Fruit fly (Drosophila melanogaster): ENCODE measurements around the gene aurA.

The aurA gene

dm6 chr3R:11981962-11982361, 19.0 kb downstream of the aurA start, which contains the start of gene CG12224:
CG12224 (minus strand) TSS chr3R:11982062.
- no peak for TF ChIP-seq Dif (GFP tag; optimal IDR thresholded peaks at IDR 0.05; ENCODE audit: partially characterized antibody)
- no peak for TF ChIP-seq Mio (GFP tag; optimal IDR thresholded peaks at IDR 0.05)
- no peak for TF ChIP-seq sv (GFP tag; optimal IDR thresholded peaks at IDR 0.05)
- TF ChIP-seq dmrt93B (GFP tag; optimal IDR thresholded peaks at IDR 0.05), result no peak
- no peak for TF ChIP-seq rgr (GFP tag; optimal IDR thresholded peaks at IDR 0.05)
- no peak for TF ChIP-seq GATAd (GFP tag; optimal IDR thresholded peaks at IDR 0.05)
- TF ChIP-seq CG32264 (GFP tag; optimal IDR thresholded peaks at IDR 0.05), result no peak
- no peak for TF ChIP-seq dl (GFP tag; optimal IDR thresholded peaks at IDR 0.05; ENCODE audit: insufficient read depth in 1 of 2, partially characterized antibody in 2 of 2)
- no peak for TF ChIP-seq Vsx2 (GFP tag; optimal IDR thresholded peaks at IDR 0.05; ENCODE audit: partially characterized antibody)
- no peak for TF ChIP-seq Dfd (GFP tag; optimal IDR thresholded peaks at IDR 0.05)
- TF ChIP-seq tai (GFP tag; optimal IDR thresholded peaks at IDR 0.05), result no peak

dm6 chr3R:11982547-11982946, 19.6 kb downstream of the aurA start:
- peak; percentile 21 for TF ChIP-seq CrebA (GFP tag; optimal IDR thresholded peaks at IDR 0.05; ENCODE audit: borderline replicate concordance)
- TF ChIP-seq lola (GFP tag; optimal IDR thresholded peaks at IDR 0.05), result no peak
- no peak for TF ChIP-seq ey (GFP tag; optimal IDR thresholded peaks at IDR 0.05)
- TF ChIP-seq Hr83 (GFP tag; optimal IDR thresholded peaks at IDR 0.05; ENCODE audit: poor library complexity, severe bottlenecking), result no peak
- no peak for TF ChIP-seq psq (GFP tag; optimal IDR thresholded peaks at IDR 0.05)
- TF ChIP-seq Dfd (GFP tag; optimal IDR thresholded peaks at IDR 0.05), result no peak

- TF ChIP-seq dsf (GFP tag; optimal IDR thresholded peaks at IDR 0.05; ENCODE audit: borderline replicate concordance) (no peak), jim (GFP tag; optimal IDR thresholded peaks at IDR 0.05) (no peak), pan (optimal IDR thresholded peaks at IDR 0.05) (no peak), sage (GFP tag; optimal IDR thresholded peaks at IDR 0.05) (peak; percentile 16)
Observed at dm6 chr3R:11984441-11984840, 21.5 kb downstream of the aurA start, which contains the start of gene CG3397. CG3397 (minus strand) TSS chr3R:11984541.

- peak; percentile 48 for TF ChIP-seq Dif (GFP tag; optimal IDR thresholded peaks at IDR 0.05; ENCODE audit: partially characterized antibody)
- TF ChIP-seq CG32264 (GFP tag; optimal IDR thresholded peaks at IDR 0.05), result no peak
Observed at dm6 chr3R:11984862-11985261, 21.9 kb downstream of the aurA start.

DNA sequence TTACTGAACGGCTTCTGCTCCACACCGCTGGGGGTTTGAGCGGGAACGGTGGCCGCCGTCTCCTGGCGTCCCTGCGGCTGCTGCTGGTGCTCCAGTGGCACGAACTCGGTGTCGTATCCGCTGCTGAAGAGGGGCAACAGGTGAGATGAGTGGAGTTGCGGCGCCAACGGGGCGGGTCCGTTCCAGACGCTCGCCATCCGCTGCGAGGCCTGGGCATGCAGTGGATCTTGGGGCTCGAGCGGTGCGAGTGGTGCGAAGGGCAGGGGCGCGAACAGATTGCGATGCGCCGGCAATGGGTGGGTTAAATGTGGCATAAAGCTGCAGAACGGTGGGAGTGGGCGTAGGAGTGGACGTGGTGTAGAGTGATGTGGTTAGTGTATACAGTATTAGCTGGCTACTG, 26.3 kb downstream of the aurA start:
- TF ChIP-seq N (GFP tag; optimal IDR thresholded peaks at IDR 0.05) (no peak), h (GFP tag; optimal IDR thresholded peaks at IDR 0.05) (no peak), sage (GFP tag; optimal IDR thresholded peaks at IDR 0.05) (no peak), ey (GFP tag; optimal IDR thresholded peaks at IDR 0.05) (no peak), psq (GFP tag; optimal IDR thresholded peaks at IDR 0.05) (no peak), tai (GFP tag; optimal IDR thresholded peaks at IDR 0.05) (no peak), Dfd (GFP tag; optimal IDR thresholded peaks at IDR 0.05) (no peak), woc (GFP tag; optimal IDR thresholded peaks at IDR 0.05) (no peak), Hnf4 (GFP tag; optimal IDR thresholded peaks at IDR 0.05) (no peak)

dm6 chr3R:11989996-11990395, 27.1 kb downstream of the aurA start:
- TF ChIP-seq usp (GFP tag; optimal IDR thresholded peaks at IDR 0.05) (no peak), rgr (GFP tag; optimal IDR thresholded peaks at IDR 0.05) (no peak), GATAd (GFP tag; optimal IDR thresholded peaks at IDR 0.05) (no peak), CG32264 (GFP tag; optimal IDR thresholded peaks at IDR 0.05) (no peak)

dm6 chr3R:11991538-11992164, 28.7 kb downstream of the aurA start:
- no peak for TF ChIP-seq jim (GFP tag; optimal IDR thresholded peaks at IDR 0.05)
- TF ChIP-seq Rel (GFP tag; optimal IDR thresholded peaks at IDR 0.05), result no peak
- TF ChIP-seq Rel (tag; optimal IDR thresholded peaks at IDR 0.05), result peak; percentile 59

All from whole organism, wandering third instar larva.